Worm (Caenorhabditis elegans): ENCODE results near the gene lgc-56.

DNA sequence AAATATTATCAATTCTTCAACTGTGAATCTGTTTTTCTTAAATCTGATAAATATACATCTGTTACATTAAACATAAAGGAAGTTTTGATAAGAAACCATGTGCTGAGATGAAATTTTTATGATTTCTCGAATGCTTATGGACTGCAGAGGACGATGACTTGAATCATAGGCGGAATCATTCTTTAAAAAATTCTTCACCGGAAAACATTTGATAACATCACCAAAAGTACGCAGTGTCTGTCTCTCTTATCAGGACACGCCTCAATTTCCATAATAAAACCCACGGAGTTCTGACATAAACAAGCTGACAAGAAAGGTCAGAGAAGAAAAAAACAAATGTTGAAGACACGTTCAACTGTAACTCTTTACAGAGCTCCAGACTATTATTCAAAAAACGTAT lies 20.5 kb upstream of the lgc-56 start, which contains the start of gene F09C12.2:
- no peak for TF ChIP-seq zag-1 (tag; optimal IDR thresholded peaks at IDR 0.05)
- TF ChIP-seq nhr-77 (tag; optimal IDR thresholded peaks at IDR 0.05) = no peak
- TF ChIP-seq pha-4 (GFP tag; IDR thresholded peaks at IDR 0.05) = no peak
- no peak for TF ChIP-seq pha-4 (tag; optimal IDR thresholded peaks at IDR 0.05)
- TF ChIP-seq dmd-9 (GFP tag; IDR thresholded peaks at IDR 0.05) = no peak
- no peak for TF ChIP-seq nhr-6 (tag; optimal IDR thresholded peaks at IDR 0.05)
